Worm (Caenorhabditis elegans): ENCODE results near the gene nhr-102.

DNA sequence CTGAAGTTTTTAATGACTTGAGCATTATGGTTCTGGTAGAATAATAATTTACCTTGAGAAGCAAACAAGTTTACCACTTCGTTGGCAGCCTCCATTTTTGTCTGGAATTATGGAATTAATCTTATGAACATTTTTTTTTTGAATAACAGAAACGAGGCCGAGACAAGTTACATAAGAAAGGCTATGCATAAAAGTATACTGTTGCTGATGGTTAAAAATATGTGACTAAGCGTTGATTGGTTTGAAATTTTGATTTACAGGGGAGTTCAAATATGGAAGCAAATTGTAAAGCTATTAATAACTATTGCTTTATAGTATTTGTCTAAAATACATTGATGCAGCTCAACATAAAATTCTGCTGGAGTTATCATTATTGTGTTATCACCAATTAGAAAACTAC, 12.5 kb upstream of the nhr-102 start, which contains the start of gene cgt-1:
- TF ChIP-seq nhr-237 (tag; optimal IDR thresholded peaks at IDR 0.05) (no peak), nhr-28 (tag; optimal IDR thresholded peaks at IDR 0.05) (no peak), snpc-4 (tag; optimal IDR thresholded peaks at IDR 0.05) (no peak), nhr-76 (tag; optimal IDR thresholded peaks at IDR 0.05) (no peak)
